Fruit fly (Drosophila melanogaster): ENCODE results near the gene CG11498.

DNA sequence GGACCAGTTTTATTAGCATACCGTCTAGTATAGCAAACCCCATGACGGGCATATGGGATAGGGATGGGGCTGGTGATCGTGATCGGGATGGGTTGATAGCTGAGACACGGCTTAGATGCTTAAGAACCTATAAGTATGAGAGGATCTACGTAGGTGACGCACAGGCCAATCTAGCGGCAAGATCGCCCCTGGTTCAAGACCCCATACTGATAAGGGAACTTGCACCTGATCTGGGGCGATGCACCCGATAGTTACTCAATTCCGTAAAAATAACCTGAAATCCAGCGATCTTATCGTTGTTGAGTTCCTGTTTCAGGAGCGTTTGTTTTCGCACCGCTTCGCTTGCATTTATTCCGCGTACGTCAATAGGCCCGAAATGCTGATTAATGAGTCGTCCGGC, 51.6 kb downstream of the CG11498 start:
- TF ChIP-seq danr (GFP tag; IDR thresholded peaks at IDR 0.05) (no peak), sens-2 (GFP tag; IDR thresholded peaks at IDR 0.05) (no peak), pum (GFP tag; optimal IDR thresholded peaks at IDR 0.05) (no peak), h (optimal IDR thresholded peaks at IDR 0.05) (no peak), abd-A (tag; optimal IDR thresholded peaks at IDR 0.05) (no peak), CG12769 (tag; optimal IDR thresholded peaks at IDR 0.05) (no peak), CG2712 (tag; optimal IDR thresholded peaks at IDR 0.05) (no peak), gro (GFP tag; optimal IDR thresholded peaks at IDR 0.05) (no peak), yki (optimal IDR thresholded peaks at IDR 0.05) (no peak), maf-S (GFP tag; optimal IDR thresholded peaks at IDR 0.05) (no peak), CG7839 (tag; optimal IDR thresholded peaks at IDR 0.05) (no peak)
